Worm (Caenorhabditis elegans) whole organism, L3 larva: ENCODE data around the gene ZK596.3.

ENCODE experiments used
- R02D3.7 ChIP-seq: fragments of 150-350 bp; optimal IDR thresholded peaks from 2 replicates; lab custom pipeline; 2014; ENCODE audit warnings: missing biosample characterization, missing genetic modification characterization
- ZK546.5 ChIP-seq: sonication (generic microtip); optimal IDR thresholded peaks from 2 replicates; lab custom pipeline; 2017; ENCODE audit warnings: missing biosample characterization, missing genetic modification characterization
- aly-2 ChIP-seq: fragments of 150-350 bp; optimal IDR thresholded peaks from 2 replicates; lab custom pipeline; 2014; ENCODE audit warnings: missing biosample characterization, missing genetic modification characterization
- ama-1 ChIP-seq: fragments of 150-350 bp; optimal IDR thresholded peaks from 2 replicates; lab custom pipeline; 2018
- ceh-28 ChIP-seq: fragments of 150-350 bp; optimal IDR thresholded peaks from 2 replicates; lab custom pipeline; 2014; ENCODE audit warnings: missing biosample characterization, missing genetic modification reagents, missing genetic modification characterization
- daf-12 ChIP-seq: fragments of 150-350 bp; optimal IDR thresholded peaks from 2 replicates; lab custom pipeline; 2014; ENCODE audit warnings: missing biosample characterization, missing genetic modification reagents, missing genetic modification characterization
- egl-27 ChIP-seq: sonication (generic microtip); optimal IDR thresholded peaks from 4 replicates; lab custom pipeline; 2017; ENCODE audit warnings: missing biosample characterization, missing genetic modification reagents, missing genetic modification characterization
- egl-5 ChIP-seq: fragments of 150-350 bp; optimal IDR thresholded peaks from 2 replicates; lab custom pipeline; 2017; ENCODE audit warnings: missing biosample characterization, missing genetic modification reagents, missing genetic modification characterization, inconsistent platforms
- elt-1 ChIP-seq: fragments of 150-350 bp; optimal IDR thresholded peaks from 2 replicates; lab custom pipeline; 2014; ENCODE audit warnings: missing biosample characterization, missing genetic modification characterization
- elt-2 ChIP-seq: sonication (generic microtip); optimal IDR thresholded peaks from 2 replicates; lab custom pipeline; 2016; ENCODE audit warnings: missing genetic modification reagents, mild to moderate bottlenecking, missing genetic modification characterization, missing compliant biosample characterization
- elt-3 ChIP-seq, 3 experiments: fragments of 150-350 bp in 1 of 3; sonication (generic microtip) in 2 of 3; optimal IDR thresholded peaks; 2 replicates in 2 of 3; 4 replicates in 1 of 3; lab custom pipeline; 2014 to 2017; ENCODE audit warnings: missing biosample characterization in 3 of 3, missing genetic modification characterization in 3 of 3
- eor-1 ChIP-seq, 2 experiments: fragments of 150-350 bp; optimal IDR thresholded peaks; 2 replicates each; lab custom pipeline; 2014 to 2018; ENCODE audit warnings: missing biosample characterization in 2 of 2, missing genetic modification characterization in 2 of 2
- fkh-10 ChIP-seq: sonication (generic microtip); optimal IDR thresholded peaks from 2 replicates; lab custom pipeline; 2017; ENCODE audit warnings: missing biosample characterization, missing genetic modification reagents, missing genetic modification characterization
- fkh-2 ChIP-seq: fragments of 150-350 bp; optimal IDR thresholded peaks from 2 replicates; lab custom pipeline; 2014; ENCODE audit warnings: missing biosample characterization, missing genetic modification reagents, missing genetic modification characterization
- fos-1 ChIP-seq: fragments of 150-350 bp; optimal IDR thresholded peaks from 2 replicates; lab custom pipeline; 2014; ENCODE audit warnings: missing biosample characterization, missing genetic modification characterization
- hmg-11 ChIP-seq: sonication (generic microtip); optimal IDR thresholded peaks from 2 replicates; lab custom pipeline; 2016; ENCODE audit warnings: missing genetic modification characterization, missing compliant biosample characterization
- jun-1 ChIP-seq: fragments of 150-350 bp; optimal IDR thresholded peaks from 2 replicates; lab custom pipeline; 2014; ENCODE audit warnings: missing biosample characterization, missing genetic modification reagents, missing genetic modification characterization
- lin-15B ChIP-seq: fragments of 150-350 bp; optimal IDR thresholded peaks from 2 replicates; lab custom pipeline; 2014; ENCODE audit warnings: missing biosample characterization, missing genetic modification characterization
- lsy-12 ChIP-seq: sonication (generic microtip); optimal IDR thresholded peaks from 2 replicates; lab custom pipeline; 2016; ENCODE audit warnings: mild to moderate bottlenecking, missing genetic modification characterization, missing compliant biosample characterization
- mdl-1 ChIP-seq: fragments of 150-350 bp; optimal IDR thresholded peaks from 2 replicates; lab custom pipeline; 2014; ENCODE audit warnings: missing biosample characterization, missing genetic modification characterization
- nfya-1 ChIP-seq: sonication (generic microtip); optimal IDR thresholded peaks from 2 replicates; lab custom pipeline; 2017; ENCODE audit warnings: missing genetic modification characterization, mild to moderate bottlenecking, missing compliant biosample characterization, antibody characterized with exemption, moderate library complexity; ENCODE audit not compliant: insufficient read depth
- nhr-23 ChIP-seq: fragments of 150-350 bp; optimal IDR thresholded peaks from 2 replicates; lab custom pipeline; 2014; ENCODE audit warnings: missing biosample characterization, missing genetic modification reagents, missing genetic modification characterization
- nhr-237 ChIP-seq: fragments of 150-350 bp; optimal IDR thresholded peaks from 2 replicates; lab custom pipeline; 2014; ENCODE audit warnings: missing biosample characterization, missing genetic modification characterization
- nhr-25 ChIP-seq: sonication (generic microtip); optimal IDR thresholded peaks from 2 replicates; lab custom pipeline; 2017; ENCODE audit warnings: missing biosample characterization, missing genetic modification characterization
- nhr-43 ChIP-seq: sonication (generic microtip); optimal IDR thresholded peaks from 2 replicates; lab custom pipeline; 2016; ENCODE audit warnings: mild to moderate bottlenecking, missing genetic modification characterization, missing compliant biosample characterization; ENCODE audit not compliant: poor library complexity, severe bottlenecking
- nhr-67 ChIP-seq: fragments of 150-350 bp; optimal IDR thresholded peaks from 2 replicates; lab custom pipeline; 2014; ENCODE audit warnings: missing biosample characterization, missing genetic modification characterization
- nhr-76 ChIP-seq: fragments of 150-350 bp; sonication (generic microtip); optimal IDR thresholded peaks from 5 replicates; lab custom pipeline; 2014; ENCODE audit warnings: missing biosample characterization, missing genetic modification characterization
- pqm-1 ChIP-seq: fragments of 150-350 bp; optimal IDR thresholded peaks from 2 replicates; lab custom pipeline; 2017; ENCODE audit warnings: missing biosample characterization, missing genetic modification characterization, inconsistent platforms
- sea-2 ChIP-seq: fragments of 150-350 bp; sonication (generic microtip); optimal IDR thresholded peaks from 4 replicates; lab custom pipeline; 2014; ENCODE audit warnings: missing biosample characterization, missing genetic modification reagents, missing genetic modification characterization
- skn-1 ChIP-seq: fragments of 150-350 bp; optimal IDR thresholded peaks from 2 replicates; lab custom pipeline; 2014; ENCODE audit warnings: missing biosample characterization, missing genetic modification characterization
- snpc-4 ChIP-seq: fragments of 150-350 bp; optimal IDR thresholded peaks from 2 replicates; lab custom pipeline; 2014; ENCODE audit warnings: missing biosample characterization, missing genetic modification characterization
- tbx-2 ChIP-seq: sonication (generic microtip); optimal IDR thresholded peaks from 2 replicates; lab custom pipeline; 2016; ENCODE audit warnings: mild to moderate bottlenecking, missing genetic modification characterization, missing compliant biosample characterization
- unc-62 ChIP-seq: fragments of 150-350 bp; sonication (generic microtip); optimal IDR thresholded peaks from 4 replicates; lab custom pipeline; 2014; ENCODE audit warnings: missing biosample characterization, missing genetic modification reagents, missing genetic modification characterization
- ztf-11 ChIP-seq: fragments of 150-350 bp; optimal IDR thresholded peaks from 2 replicates; lab custom pipeline; 2014; ENCODE audit warnings: missing biosample characterization, missing genetic modification characterization
- ztf-4 ChIP-seq: fragments of 150-350 bp; optimal IDR thresholded peaks from 2 replicates; lab custom pipeline; 2014; ENCODE audit warnings: missing biosample characterization, missing genetic modification characterization

The ZK596.3 gene

DNA sequence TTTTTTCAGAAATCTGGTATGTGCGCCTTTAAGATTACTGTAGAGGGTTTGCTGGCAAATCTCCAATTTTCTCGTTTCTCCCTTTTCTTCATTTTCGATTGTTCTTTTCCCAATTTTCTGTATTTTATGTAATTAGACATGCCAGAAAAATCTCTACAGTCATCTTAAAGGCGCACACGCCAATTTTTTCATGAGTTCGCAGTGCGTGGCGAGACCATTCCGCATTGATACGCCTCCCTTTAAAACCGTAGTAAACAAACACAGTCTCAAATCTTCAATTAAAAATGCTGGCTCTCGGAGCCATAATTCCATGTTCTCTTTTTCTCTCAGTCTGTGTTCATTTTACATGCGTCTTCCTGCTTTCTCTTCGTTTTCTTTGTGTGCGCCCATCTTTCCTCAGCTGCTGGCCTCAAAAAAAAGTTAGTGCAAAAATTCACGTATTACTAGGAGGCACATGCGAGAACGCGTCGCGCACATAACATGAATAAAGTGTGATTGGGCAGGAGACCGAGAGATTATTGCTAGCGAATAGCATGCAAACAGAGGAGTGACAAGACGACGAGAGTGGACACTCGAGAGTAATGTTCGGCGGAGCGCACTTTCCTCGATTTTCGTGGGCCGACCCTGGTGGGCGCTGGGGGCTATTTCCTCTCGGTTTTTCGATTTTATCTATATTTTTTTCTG is 14.8 kb upstream of the ZK596.3 start (continued):
- no peak for TF ChIP-seq tbx-2 (tag; lab: Kevin White, UChicago)
- TF ChIP-seq eor-1 (tag; optimal IDR thresholded peaks at IDR 0.05; lab: Kevin White, UChicago) = no peak
- TF ChIP-seq lsy-12 (tag; lab: Kevin White, UChicago) = peak; percentile 40
- TF ChIP-seq jun-1 (tag; lab: Kevin White, UChicago) = no peak
- peak; percentile 61 for TF ChIP-seq fkh-10 (GFP tag; lab: Kevin White, UChicago)
- TF ChIP-seq nhr-237 (tag; lab: Kevin White, UChicago) = no peak
- TF ChIP-seq ZK546.5 = no peak
- TF ChIP-seq elt-2 = peak; percentile 72
- TF ChIP-seq ztf-11 = no peak
- peak; percentile 83 for TF ChIP-seq nfya-1 (tag; lab: Kevin White, UChicago)
- TF ChIP-seq lin-15B = peak; percentile 85
- no peak for TF ChIP-seq daf-12 (tag; lab: Kevin White, UChicago)

DNA sequence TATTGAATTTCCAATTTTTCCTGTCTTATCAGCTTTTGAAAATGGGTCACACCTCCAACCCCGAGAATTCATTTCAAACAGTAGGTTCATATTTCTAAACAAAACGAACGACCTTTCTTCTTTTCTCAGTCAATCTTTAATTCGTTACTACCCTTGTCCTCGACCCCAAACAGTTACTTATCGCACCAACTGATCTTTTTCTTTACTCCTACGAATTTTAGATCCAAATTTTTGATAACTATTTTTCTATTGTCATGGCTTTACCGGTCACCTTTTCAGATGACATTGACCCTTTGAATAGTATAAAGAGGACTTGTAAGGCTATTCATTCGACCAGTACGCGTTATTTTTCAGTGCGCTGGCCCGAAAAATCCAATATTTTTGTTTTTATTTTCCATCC is 12.0 kb upstream of the ZK596.3 start:
- TF ChIP-seq nhr-23 (tag; lab: Kevin White, UChicago) (peak; percentile 60), nhr-25 (tag; lab: Kevin White, UChicago) (peak; percentile 47), elt-1 (tag; lab: Kevin White, UChicago) (peak; percentile 91), hmg-11 (tag; lab: Kevin White, UChicago) (no peak)

DNA sequence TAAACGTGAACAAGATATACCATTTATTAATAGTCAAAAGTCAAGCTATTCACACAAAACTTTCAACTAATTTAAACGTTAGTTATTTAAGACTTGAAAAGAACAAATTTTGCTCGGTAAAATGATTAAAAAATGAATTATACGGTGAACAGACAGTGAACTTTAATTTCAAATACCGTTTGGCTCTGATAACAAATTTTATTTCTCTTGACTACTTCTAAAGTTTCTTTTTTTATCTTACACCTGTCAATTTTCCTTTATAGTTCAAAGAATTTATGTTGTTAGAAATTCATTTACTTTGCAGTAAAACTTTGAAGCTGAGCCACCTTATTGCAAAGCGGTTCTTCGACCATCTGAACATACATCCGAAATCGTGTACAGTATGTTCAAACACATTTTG is 11.2 kb upstream of the ZK596.3 start, which contains the start of gene ZK593.3:
Gene ZK593.3 (plus strand): TSS at position 301 of the 400 bp plus-strand sequence.
- TF ChIP-seq elt-3 (tag; optimal IDR thresholded peaks at IDR 0.05; lab: Kevin White, UChicago) (no peak), pqm-1 (tag; lab: Kevin White, UChicago) (peak; percentile 5)
- TF ChIP-seq, all 47 proteins: peak for 1

DNA sequence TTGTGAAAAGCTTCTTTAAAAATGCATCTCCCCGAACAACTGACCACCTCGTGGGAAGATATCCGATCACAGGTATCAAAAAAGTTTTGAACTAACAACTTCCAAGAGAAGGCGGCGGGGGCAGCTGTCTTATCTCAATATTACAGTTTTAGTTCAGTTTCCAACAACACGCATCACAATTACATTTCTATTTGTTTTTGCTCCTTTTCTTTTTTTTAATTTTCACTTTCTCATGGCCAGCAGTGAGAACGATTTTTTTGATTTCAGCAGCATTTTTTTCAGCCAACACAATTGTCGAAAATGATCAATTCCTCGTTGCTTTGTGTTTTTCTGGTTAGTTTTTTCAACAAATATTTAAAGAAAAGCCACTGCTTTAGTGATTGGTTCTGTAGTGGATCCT is 8.9 kb upstream of the ZK596.3 start, which contains the start of gene ZK593.2:
Gene ZK593.2 (plus strand): TSS at position 301 of the 400 bp plus-strand sequence.
- TF ChIP-seq nhr-43 (tag; lab: Kevin White, UChicago) (no peak), R02D3.7 (tag; lab: Kevin White, UChicago) (no peak), elt-2 (peak; percentile 40)

DNA sequence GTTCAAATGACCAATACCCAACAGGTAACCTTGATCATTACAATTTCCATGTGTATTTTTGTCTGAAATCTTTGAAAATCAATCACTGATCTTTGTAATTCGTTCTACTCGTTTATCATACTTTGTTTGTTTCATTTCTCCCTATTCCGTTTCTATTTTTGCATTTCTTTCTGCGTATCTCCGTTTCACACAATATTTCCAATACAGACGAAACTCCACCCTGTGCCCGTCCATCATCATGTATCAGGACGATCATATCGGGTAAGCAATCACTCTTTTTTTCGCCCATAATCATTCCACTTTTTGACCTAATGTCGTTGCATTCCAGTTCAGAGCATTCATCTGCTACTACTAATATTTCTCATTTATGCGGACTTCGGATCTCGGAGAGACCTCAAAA is 5.5 kb upstream of the ZK596.3 start, which contains the start of gene pyk-2:
Gene pyk-2 (plus strand): TSS at position 206 of the 400 bp plus-strand sequence.
- no peak for TF ChIP-seq sea-2 (GFP tag; lab: Kevin White, UChicago)
- TF ChIP-seq ZK546.5 = no peak
- TF ChIP-seq elt-2 = peak; percentile 79
- TF ChIP-seq egl-5 = no peak
- TF ChIP-seq nhr-76 (tag; lab: Kevin White, UChicago) = no peak
- TF ChIP-seq unc-62 (GFP tag; lab: Kevin White, UChicago) = no peak
- TF ChIP-seq tbx-2 (tag; lab: Kevin White, UChicago) = no peak
- peak; percentile 67 for TF ChIP-seq pqm-1 (tag; lab: Kevin White, UChicago)
- no peak for TF ChIP-seq fkh-2 (tag; lab: Kevin White, UChicago)
- no peak for TF ChIP-seq ama-1
- TF ChIP-seq, all 47 proteins: peak for 2

DNA sequence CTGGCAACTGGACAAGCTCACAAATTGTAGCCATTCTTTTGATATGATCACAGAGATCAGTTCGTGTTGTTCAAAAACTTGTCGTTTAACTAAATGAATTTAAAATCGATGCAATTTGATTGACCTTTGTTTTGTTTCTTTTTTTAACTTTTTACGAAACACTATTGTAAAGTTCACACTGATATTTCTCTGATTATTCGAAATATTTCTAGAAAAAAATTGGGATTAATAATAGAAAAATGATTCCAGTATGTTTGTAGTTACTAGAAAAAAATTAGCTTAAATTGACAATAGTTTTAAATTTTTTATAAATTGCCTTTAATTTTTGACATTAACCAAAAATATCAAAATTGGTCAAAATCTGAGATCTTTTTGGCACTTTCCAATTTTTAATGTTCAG is 5.0 kb upstream of the ZK596.3 start, which contains the start of gene ZK596.2:
Gene ZK596.2 (minus strand): TSS at position 101 of the 400 bp plus-strand sequence.
- TF ChIP-seq aly-2 (tag; lab: Kevin White, UChicago) (no peak), nhr-76 (tag; lab: Kevin White, UChicago) (no peak), snpc-4 (tag; lab: Kevin White, UChicago) (no peak), ceh-28 (no peak), ztf-4 (tag; lab: Kevin White, UChicago) (no peak), R02D3.7 (tag; lab: Kevin White, UChicago) (no peak), nhr-67 (tag; lab: Kevin White, UChicago) (no peak), egl-5 (no peak), skn-1 (no peak), ZK546.5 (no peak), pqm-1 (tag; lab: Kevin White, UChicago) (no peak), daf-12 (tag; lab: Kevin White, UChicago) (no peak), egl-27 (no peak), elt-2 (no peak), nhr-237 (tag; lab: Kevin White, UChicago) (no peak), fos-1 (tag; lab: Kevin White, UChicago) (no peak), lin-15B (no peak), mdl-1 (tag; lab: Kevin White, UChicago) (no peak), nfya-1 (tag; lab: Kevin White, UChicago) (no peak)
